Worm (Caenorhabditis elegans) whole organism, L3 larva: ENCODE data around the gene ver-3.

Experiments
- R02D3.7 ChIP-seq: fragments of 150-350 bp; optimal IDR thresholded peaks from 2 replicates; lab custom pipeline; 2014; ENCODE audit warnings: missing biosample characterization, missing genetic modification characterization
- aly-2 ChIP-seq: fragments of 150-350 bp; optimal IDR thresholded peaks from 2 replicates; lab custom pipeline; 2014; ENCODE audit warnings: missing biosample characterization, missing genetic modification characterization
- ama-1 ChIP-seq: fragments of 150-350 bp; optimal IDR thresholded peaks from 2 replicates; lab custom pipeline; 2018
- ceh-16 ChIP-seq: sonication (generic microtip); optimal IDR thresholded peaks from 2 replicates; lab custom pipeline; 2017; ENCODE audit warnings: missing biosample characterization, missing genetic modification characterization
- ceh-28 ChIP-seq: fragments of 150-350 bp; optimal IDR thresholded peaks from 2 replicates; lab custom pipeline; 2014; ENCODE audit warnings: missing biosample characterization, missing genetic modification reagents, missing genetic modification characterization
- ceh-9 ChIP-seq: sonication (generic microtip); optimal IDR thresholded peaks from 2 replicates; lab custom pipeline; 2018; ENCODE audit warnings: missing biosample characterization, missing genetic modification characterization
- daf-12 ChIP-seq: fragments of 150-350 bp; optimal IDR thresholded peaks from 2 replicates; lab custom pipeline; 2014; ENCODE audit warnings: missing biosample characterization, missing genetic modification reagents, missing genetic modification characterization
- egl-5 ChIP-seq: fragments of 150-350 bp; optimal IDR thresholded peaks from 2 replicates; lab custom pipeline; 2017; ENCODE audit warnings: missing biosample characterization, missing genetic modification reagents, missing genetic modification characterization, inconsistent platforms
- elt-1 ChIP-seq: fragments of 150-350 bp; optimal IDR thresholded peaks from 2 replicates; lab custom pipeline; 2014; ENCODE audit warnings: missing biosample characterization, missing genetic modification characterization
- elt-2 ChIP-seq: sonication (generic microtip); optimal IDR thresholded peaks from 2 replicates; lab custom pipeline; 2016; ENCODE audit warnings: missing genetic modification reagents, mild to moderate bottlenecking, missing genetic modification characterization, missing compliant biosample characterization
- elt-3 ChIP-seq, 3 experiments: fragments of 150-350 bp in 1 of 3; sonication (generic microtip) in 2 of 3; optimal IDR thresholded peaks; 2 replicates in 2 of 3; 4 replicates in 1 of 3; lab custom pipeline; 2014 to 2017; ENCODE audit warnings: missing biosample characterization in 3 of 3, missing genetic modification characterization in 3 of 3
- eor-1 ChIP-seq, 2 experiments: fragments of 150-350 bp; optimal IDR thresholded peaks; 2 replicates each; lab custom pipeline; 2014 to 2018; ENCODE audit warnings: missing biosample characterization in 2 of 2, missing genetic modification characterization in 2 of 2
- fkh-2 ChIP-seq: fragments of 150-350 bp; optimal IDR thresholded peaks from 2 replicates; lab custom pipeline; 2014; ENCODE audit warnings: missing biosample characterization, missing genetic modification reagents, missing genetic modification characterization
- fos-1 ChIP-seq: fragments of 150-350 bp; optimal IDR thresholded peaks from 2 replicates; lab custom pipeline; 2014; ENCODE audit warnings: missing biosample characterization, missing genetic modification characterization
- hmg-11 ChIP-seq: sonication (generic microtip); optimal IDR thresholded peaks from 2 replicates; lab custom pipeline; 2016; ENCODE audit warnings: missing genetic modification characterization, missing compliant biosample characterization
- jun-1 ChIP-seq: fragments of 150-350 bp; optimal IDR thresholded peaks from 2 replicates; lab custom pipeline; 2014; ENCODE audit warnings: missing biosample characterization, missing genetic modification reagents, missing genetic modification characterization
- lin-39 ChIP-seq: fragments of 150-350 bp; optimal IDR thresholded peaks from 2 replicates; lab custom pipeline; 2018; ENCODE audit warnings: missing biosample characterization, missing genetic modification reagents, missing genetic modification characterization
- mdl-1 ChIP-seq: fragments of 150-350 bp; optimal IDR thresholded peaks from 2 replicates; lab custom pipeline; 2014; ENCODE audit warnings: missing biosample characterization, missing genetic modification characterization
- mml-1 ChIP-seq: fragments of 150-350 bp; sonication (generic microtip); optimal IDR thresholded peaks from 3 replicates; lab custom pipeline; 2014; ENCODE audit warnings: missing biosample characterization, missing genetic modification characterization
- nfya-1 ChIP-seq: sonication (generic microtip); optimal IDR thresholded peaks from 2 replicates; lab custom pipeline; 2017; ENCODE audit warnings: missing genetic modification characterization, mild to moderate bottlenecking, missing compliant biosample characterization, antibody characterized with exemption, moderate library complexity; ENCODE audit not compliant: insufficient read depth
- nhr-23 ChIP-seq: fragments of 150-350 bp; optimal IDR thresholded peaks from 2 replicates; lab custom pipeline; 2014; ENCODE audit warnings: missing biosample characterization, missing genetic modification reagents, missing genetic modification characterization
- nhr-237 ChIP-seq: fragments of 150-350 bp; optimal IDR thresholded peaks from 2 replicates; lab custom pipeline; 2014; ENCODE audit warnings: missing biosample characterization, missing genetic modification characterization
- nhr-25 ChIP-seq: sonication (generic microtip); optimal IDR thresholded peaks from 2 replicates; lab custom pipeline; 2017; ENCODE audit warnings: missing biosample characterization, missing genetic modification characterization
- nhr-43 ChIP-seq: sonication (generic microtip); optimal IDR thresholded peaks from 2 replicates; lab custom pipeline; 2016; ENCODE audit warnings: mild to moderate bottlenecking, missing genetic modification characterization, missing compliant biosample characterization; ENCODE audit not compliant: poor library complexity, severe bottlenecking
- nhr-76 ChIP-seq: fragments of 150-350 bp; sonication (generic microtip); optimal IDR thresholded peaks from 5 replicates; lab custom pipeline; 2014; ENCODE audit warnings: missing biosample characterization, missing genetic modification characterization
- nhr-77 ChIP-seq: fragments of 150-350 bp; optimal IDR thresholded peaks from 2 replicates; lab custom pipeline; 2014; ENCODE audit warnings: missing biosample characterization, missing genetic modification characterization
- pha-4 ChIP-seq: fragments of 150-350 bp; optimal IDR thresholded peaks from 2 replicates; lab custom pipeline; 2014; ENCODE audit warnings: missing biosample characterization, missing genetic modification reagents, missing genetic modification characterization
- pqm-1 ChIP-seq: fragments of 150-350 bp; optimal IDR thresholded peaks from 2 replicates; lab custom pipeline; 2017; ENCODE audit warnings: missing biosample characterization, missing genetic modification characterization, inconsistent platforms
- sea-2 ChIP-seq: fragments of 150-350 bp; sonication (generic microtip); optimal IDR thresholded peaks from 4 replicates; lab custom pipeline; 2014; ENCODE audit warnings: missing biosample characterization, missing genetic modification reagents, missing genetic modification characterization
- skn-1 ChIP-seq: fragments of 150-350 bp; optimal IDR thresholded peaks from 2 replicates; lab custom pipeline; 2014; ENCODE audit warnings: missing biosample characterization, missing genetic modification characterization
- tbx-2 ChIP-seq: sonication (generic microtip); optimal IDR thresholded peaks from 2 replicates; lab custom pipeline; 2016; ENCODE audit warnings: mild to moderate bottlenecking, missing genetic modification characterization, missing compliant biosample characterization
- unc-39 ChIP-seq: sonication (generic microtip); optimal IDR thresholded peaks from 4 replicates; lab custom pipeline; 2017; ENCODE audit warnings: missing biosample characterization, missing genetic modification characterization
- unc-62 ChIP-seq: fragments of 150-350 bp; sonication (generic microtip); optimal IDR thresholded peaks from 4 replicates; lab custom pipeline; 2014; ENCODE audit warnings: missing biosample characterization, missing genetic modification reagents, missing genetic modification characterization
- zag-1 ChIP-seq: fragments of 150-350 bp; optimal IDR thresholded peaks from 2 replicates; lab custom pipeline; 2014; ENCODE audit warnings: missing biosample characterization, missing genetic modification characterization
- ztf-4 ChIP-seq: fragments of 150-350 bp; optimal IDR thresholded peaks from 2 replicates; lab custom pipeline; 2014; ENCODE audit warnings: missing biosample characterization, missing genetic modification characterization

Gene ver-3

DNA sequence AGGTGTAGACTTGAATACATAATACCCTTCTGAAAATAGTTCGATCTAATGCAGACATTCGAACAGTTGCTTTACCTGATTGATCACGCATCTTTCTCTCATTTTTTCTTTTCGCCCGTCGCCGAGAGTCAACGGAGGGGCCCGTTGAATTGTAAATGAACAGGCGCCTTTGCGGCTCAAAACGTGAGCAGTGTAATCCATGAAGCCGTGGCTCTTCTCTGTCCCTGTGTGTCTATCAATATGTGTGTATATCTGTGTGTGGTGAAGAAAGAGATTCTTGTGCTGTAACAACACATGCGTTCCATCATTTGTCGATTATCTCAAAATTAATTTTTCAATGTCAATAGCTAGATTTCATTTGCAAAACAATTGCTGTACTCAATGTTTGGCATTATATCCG lies 43.3 kb downstream of the ver-3 start:
- TF ChIP-seq egl-5 (peak; percentile 26), jun-1 (tag; lab: Kevin White, UChicago) (no peak), nfya-1 (tag; lab: Kevin White, UChicago) (peak; percentile 23), mdl-1 (tag; lab: Kevin White, UChicago) (no peak), hmg-11 (no peak), lin-39 (tag; lab: Kevin White, UChicago) (peak; percentile 40), ama-1 (lab: Kevin White, UChicago) (peak; percentile 3), nhr-76 (tag; lab: Kevin White, UChicago) (no peak)

ce11 chrX:11036114-11037087 lies 44.1 kb downstream of the ver-3 start:
- TF ChIP-seq nhr-43 (tag; lab: Kevin White, UChicago) (peak; percentile 36), ceh-28 (peak; percentile 50), R02D3.7 (tag; lab: Kevin White, UChicago) (no peak), fos-1 (no peak), elt-3 (tag; optimal IDR thresholded peaks at IDR 0.05; lab: Kevin White, UChicago) (peak in 1 of 3 experiments; percentile 7), pqm-1 (tag; lab: Kevin White, UChicago) (peak; percentile 48), ama-1 (lab: Kevin White, UChicago) (peak; percentile 61), nhr-25 (tag; lab: Kevin White, UChicago) (peak; percentile 19), nhr-23 (tag; lab: Kevin White, UChicago) (peak; percentile 83), nfya-1 (tag; lab: Kevin White, UChicago) (no peak), sea-2 (GFP tag; lab: Kevin White, UChicago) (no peak), pha-4 (tag; lab: Kevin White, UChicago) (peak; percentile 40), hmg-11 (peak; percentile 23), elt-2 (tag; lab: Kevin White, UChicago) (peak; percentile 91), tbx-2 (tag; lab: Kevin White, UChicago) (peak; percentile 15), mml-1 (tag; lab: Kevin White, UChicago) (no peak), zag-1 (tag; lab: Kevin White, UChicago) (no peak), skn-1 (tag; lab: Kevin White, UChicago) (peak; percentile 54)

- no peak for TF ChIP-seq nhr-23 (tag; lab: Kevin White, UChicago)
- no peak for TF ChIP-seq unc-62 (GFP tag; lab: Kevin White, UChicago)
- TF ChIP-seq skn-1 (tag; lab: Kevin White, UChicago) = no peak
- TF ChIP-seq nhr-25 (tag; lab: Kevin White, UChicago) = no peak
- TF ChIP-seq zag-1 (tag; lab: Kevin White, UChicago) = no peak
- no peak for TF ChIP-seq elt-2 (tag; lab: Kevin White, UChicago)
- TF ChIP-seq daf-12 (tag; lab: Kevin White, UChicago) = no peak
- no peak for TF ChIP-seq fkh-2
- TF ChIP-seq eor-1 (tag; optimal IDR thresholded peaks at IDR 0.05; lab: Kevin White, UChicago) = no peak
- TF ChIP-seq ztf-4 (tag; lab: Kevin White, UChicago) = no peak
- no peak for TF ChIP-seq nhr-43 (tag; lab: Kevin White, UChicago)
- no peak for TF ChIP-seq ceh-16
- TF ChIP-seq ceh-9 = no peak
- TF ChIP-seq jun-1 (tag; lab: Kevin White, UChicago) = no peak
- no peak for TF ChIP-seq R02D3.7 (tag; lab: Kevin White, UChicago)
- TF ChIP-seq ceh-28 = no peak
- no peak for TF ChIP-seq hmg-11
Observed at ce11 chrX:11038221-11038620, 45.9 kb downstream of the ver-3 start.

DNA sequence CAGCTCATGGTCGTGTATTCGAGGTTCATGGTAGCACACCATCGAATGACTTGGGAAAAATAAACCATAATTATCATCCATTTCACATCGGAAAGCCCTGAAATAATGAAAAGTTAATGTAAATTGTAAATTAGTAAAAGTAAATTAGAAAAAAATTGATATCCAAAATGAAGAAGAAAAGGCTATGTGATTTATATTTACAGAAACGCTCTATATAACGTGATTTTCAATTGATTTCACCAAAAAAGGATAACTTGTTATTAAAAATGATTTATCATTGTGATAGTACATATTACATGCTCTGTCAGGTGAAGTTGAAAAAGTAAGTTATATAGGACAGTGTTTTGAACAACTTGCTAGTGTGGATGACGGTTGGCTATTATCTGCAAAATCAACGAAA lies 50.5 kb downstream of the ver-3 start, which contains the start of gene C09F12.3:
C09F12.3 (minus strand) TSS at position 101 of the 400 bp plus-strand sequence.
- TF ChIP-seq lin-39 (tag; lab: Kevin White, UChicago) (no peak), sea-2 (GFP tag; lab: Kevin White, UChicago) (no peak), elt-1 (no peak), unc-39 (no peak), R02D3.7 (tag; lab: Kevin White, UChicago) (no peak), skn-1 (tag; lab: Kevin White, UChicago) (no peak), nhr-237 (no peak), eor-1 (tag; optimal IDR thresholded peaks at IDR 0.05; lab: Kevin White, UChicago) (no peak), egl-5 (no peak), elt-2 (tag; lab: Kevin White, UChicago) (no peak), nhr-77 (tag; lab: Kevin White, UChicago) (no peak), aly-2 (no peak)
